Fruit fly (Drosophila melanogaster) whole organism, pupa: ENCODE results near the gene CG18294.
"Not testable (repeated sequence)": the region's sequence is repeated elsewhere in the genome, so short reads cannot be mapped to it uniquely, and the experiment has no call there.

ENCODE experiments used
- CG10348 ChIP-seq: fragments of 200-800 bp; sonication (Bioruptor generic); IDR thresholded peaks from 2 replicates; pipeline ENCODE4 v1.3.6; 2022; ENCODE audit warnings: missing biosample characterization, missing genetic modification characterization
- CG12605 ChIP-seq: fragments of 200-800 bp; sonication (Bioruptor generic); IDR thresholded peaks from 2 replicates; pipeline ENCODE4 v1.3.6; 2022; ENCODE audit warnings: missing biosample characterization, missing genetic modification characterization
- CG13204 ChIP-seq: fragments of 200-800 bp; sonication (Bioruptor generic); optimal IDR thresholded peaks from 2 replicates; lab custom pipeline; 2018; ENCODE audit warnings: missing biosample characterization, mild to moderate bottlenecking, missing genetic modification characterization, moderate library complexity
- CG17806 ChIP-seq: fragments of 200-800 bp; sonication (Bioruptor generic); optimal IDR thresholded peaks from 2 replicates; lab custom pipeline; 2018; ENCODE audit warnings: missing biosample characterization, mild to moderate bottlenecking, missing genetic modification characterization, moderate library complexity
- CG34367 ChIP-seq: fragments of 200-800 bp; sonication (Bioruptor generic); optimal IDR thresholded peaks from 2 replicates; lab custom pipeline; 2018; ENCODE audit warnings: missing biosample characterization, mild to moderate bottlenecking, missing genetic modification characterization
- CG8301 ChIP-seq: fragments of 200-800 bp; sonication (Bioruptor generic); optimal IDR thresholded peaks from 2 replicates; lab custom pipeline; 2018; ENCODE audit warnings: missing biosample characterization, mild to moderate bottlenecking, missing genetic modification characterization
- CG9948 ChIP-seq: fragments of 200-800 bp; sonication (Bioruptor generic); optimal IDR thresholded peaks from 2 replicates; lab custom pipeline; 2018; ENCODE audit warnings: missing biosample characterization, mild to moderate bottlenecking, missing genetic modification characterization, moderate library complexity
- D1 ChIP-seq: fragments of 200-800 bp; sonication (Bioruptor generic); optimal IDR thresholded peaks from 2 replicates; lab custom pipeline; 2018; ENCODE audit warnings: missing biosample characterization, mild to moderate bottlenecking, missing genetic modification characterization, moderate library complexity
- EcR ChIP-seq: fragments of 200-800 bp; sonication (Bioruptor generic); optimal IDR thresholded peaks from 3 replicates; lab custom pipeline; 2019; ENCODE audit warnings: missing biosample characterization, missing genetic modification characterization, mild to moderate bottlenecking, moderate library complexity, missing genetic modification reagents
- Ets98B ChIP-seq: fragments of 200-800 bp; sonication (Bioruptor generic); IDR thresholded peaks from 2 replicates; pipeline ENCODE4 v1.3.6; 2022; ENCODE audit warnings: missing biosample characterization, missing genetic modification characterization
- fd96Ca ChIP-seq: fragments of 200-800 bp; sonication (Bioruptor generic); IDR thresholded peaks from 3 replicates; pipeline ENCODE4 v1.3.6; 2022; ENCODE audit warnings: missing biosample characterization, missing genetic modification characterization
- gl ChIP-seq: fragments of 200-800 bp; sonication (Bioruptor generic); optimal IDR thresholded peaks from 2 replicates; lab custom pipeline; 2018; ENCODE audit warnings: missing biosample characterization, mild to moderate bottlenecking, missing genetic modification characterization

DNA sequence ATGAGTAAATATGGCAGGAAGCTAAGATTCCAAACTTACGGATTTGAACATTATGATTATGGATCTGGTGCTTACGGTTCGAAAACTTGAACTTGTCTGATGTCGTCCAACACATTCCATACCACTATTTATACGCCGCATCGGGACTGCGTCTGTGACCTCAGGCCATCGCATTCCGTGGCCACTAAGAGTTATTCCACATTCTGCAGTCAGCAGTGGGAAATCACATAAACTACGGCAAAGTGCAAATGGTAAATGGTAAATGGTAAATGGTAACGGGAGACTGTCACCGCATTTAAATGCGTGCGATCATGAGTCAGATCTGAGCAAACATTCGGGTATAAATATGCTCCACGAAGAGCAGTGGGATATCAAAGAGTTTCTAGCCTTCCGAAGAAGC lies 8.4 kb downstream of the CG18294 start, which contains the start of the genes CG14096 and CG32214:
- TF ChIP-seq CG17806 (tag; lab: Kevin White, UChicago); CG34367 (tag; lab: Kevin White, UChicago); CG8301 (tag; lab: Kevin White, UChicago); CG13204 (GFP tag; lab: Kevin White, UChicago); CG10348 (GFP tag; lab: Robert Waterston, UW); CG9948; Ets98B (GFP tag; lab: Robert Waterston, UW); D1 (tag; lab: Kevin White, UChicago); CG12605 (GFP tag; lab: Robert Waterston, UW); fd96Ca (GFP tag; lab: Robert Waterston, UW); EcR (GFP tag; lab: Kevin White, UChicago); gl (tag; lab: Kevin White, UChicago): not testable (repeated sequence)
